Worm (Caenorhabditis elegans): ENCODE measurements around the gene cpf-2.

The cpf-2 gene

ce11 chrIII:13285421-13285820, 16.7 kb upstream of the cpf-2 start, which contains the start of gene F56A8.8:
TSS of gene F56A8.8 (plus strand) at chrIII:13285721.
- TF ChIP-seq flt-1 (GFP tag; IDR thresholded peaks at IDR 0.05) (no peak), hnd-1 (tag; optimal IDR thresholded peaks at IDR 0.05) (no peak), pes-1 (GFP tag; IDR thresholded peaks at IDR 0.05) (no peak), ets-7 (tag; optimal IDR thresholded peaks at IDR 0.05) (no peak), tbx-11 (GFP tag; IDR thresholded peaks at IDR 0.05) (no peak), aly-1 (tag; optimal IDR thresholded peaks at IDR 0.05) (no peak), hmbx-1 (tag; optimal IDR thresholded peaks at IDR 0.05) (no peak), ceh-13 (GFP tag; optimal IDR thresholded peaks at IDR 0.05) (no peak), hmg-4 (GFP tag; optimal IDR thresholded peaks at IDR 0.05) (no peak), scrt-1 (GFP tag; IDR thresholded peaks at IDR 0.05) (no peak), sea-1 (GFP tag; conservative IDR thresholded peaks at IDR 0.05) (no peak), ama-1 (optimal IDR thresholded peaks at IDR 0.05) (no peak), B0310.2 (tag; optimal IDR thresholded peaks at IDR 0.05) (no peak), tra-4 (tag; optimal IDR thresholded peaks at IDR 0.05) (no peak), ceh-36 (tag; optimal IDR thresholded peaks at IDR 0.05) (no peak)

- TF ChIP-seq ets-7 (tag; optimal IDR thresholded peaks at IDR 0.05) (no peak), F13C5.2 (tag; optimal IDR thresholded peaks at IDR 0.05) (no peak), pes-1 (GFP tag; IDR thresholded peaks at IDR 0.05) (no peak), ceh-36 (tag; optimal IDR thresholded peaks at IDR 0.05) (no peak), hmg-4 (GFP tag; optimal IDR thresholded peaks at IDR 0.05) (no peak), ceh-13 (GFP tag; optimal IDR thresholded peaks at IDR 0.05) (no peak), scrt-1 (GFP tag; IDR thresholded peaks at IDR 0.05) (no peak), B0310.2 (tag; optimal IDR thresholded peaks at IDR 0.05) (no peak), tbx-37 (GFP tag; conservative IDR thresholded peaks at IDR 0.05) (no peak), sea-1 (GFP tag; conservative IDR thresholded peaks at IDR 0.05) (no peak), aly-1 (tag; optimal IDR thresholded peaks at IDR 0.05) (no peak), flt-1 (GFP tag; IDR thresholded peaks at IDR 0.05) (no peak), ama-1 (optimal IDR thresholded peaks at IDR 0.05) (no peak), tbx-11 (GFP tag; IDR thresholded peaks at IDR 0.05) (no peak)
Observed at ce11 chrIII:13277881-13278500, 9.3 kb upstream of the cpf-2 start.

ce11 chrIII:13276958-13277357, 8.3 kb upstream of the cpf-2 start, which contains the start of gene unc-64:
TSS of gene unc-64 (plus strand) at chrIII:13277258.
- TF ChIP-seq tbx-11 (GFP tag; IDR thresholded peaks at IDR 0.05) (no peak), aly-1 (tag; optimal IDR thresholded peaks at IDR 0.05) (no peak), sea-1 (GFP tag; conservative IDR thresholded peaks at IDR 0.05) (no peak), pes-1 (GFP tag; IDR thresholded peaks at IDR 0.05) (no peak), hmbx-1 (tag; optimal IDR thresholded peaks at IDR 0.05) (no peak), scrt-1 (GFP tag; IDR thresholded peaks at IDR 0.05) (no peak), hmg-4 (GFP tag; optimal IDR thresholded peaks at IDR 0.05) (no peak), ama-1 (optimal IDR thresholded peaks at IDR 0.05) (no peak), ets-7 (tag; optimal IDR thresholded peaks at IDR 0.05) (no peak), F13C5.2 (tag; optimal IDR thresholded peaks at IDR 0.05) (no peak), ceh-36 (tag; optimal IDR thresholded peaks at IDR 0.05) (no peak)

ce11 chrIII:13275784-13276183, 7.1 kb upstream of the cpf-2 start:
- TF ChIP-seq pes-1 (GFP tag; IDR thresholded peaks at IDR 0.05) (no peak), hmg-4 (GFP tag; optimal IDR thresholded peaks at IDR 0.05) (peak; percentile 42)

ce11 chrIII:13272788-13273187, 4.1 kb upstream of the cpf-2 start:
- no peak for TF ChIP-seq B0310.2 (tag; optimal IDR thresholded peaks at IDR 0.05)
- no peak for TF ChIP-seq ceh-36 (tag; optimal IDR thresholded peaks at IDR 0.05)
- no peak for TF ChIP-seq flt-1 (GFP tag; IDR thresholded peaks at IDR 0.05)
- no peak for TF ChIP-seq scrt-1 (GFP tag; IDR thresholded peaks at IDR 0.05)
- no peak for TF ChIP-seq sea-1 (GFP tag; conservative IDR thresholded peaks at IDR 0.05)
- TF ChIP-seq tbx-11 (GFP tag; IDR thresholded peaks at IDR 0.05) = no peak
- TF ChIP-seq ama-1 (optimal IDR thresholded peaks at IDR 0.05) = no peak
- no peak for TF ChIP-seq hmbx-1 (tag; optimal IDR thresholded peaks at IDR 0.05)
- no peak for TF ChIP-seq F13C5.2 (tag; optimal IDR thresholded peaks at IDR 0.05)
- no peak for TF ChIP-seq aly-1 (tag; optimal IDR thresholded peaks at IDR 0.05)
- no peak for TF ChIP-seq pes-1 (GFP tag; IDR thresholded peaks at IDR 0.05)
- TF ChIP-seq ceh-13 (GFP tag; optimal IDR thresholded peaks at IDR 0.05) = no peak
- TF ChIP-seq tbx-37 (GFP tag; conservative IDR thresholded peaks at IDR 0.05) = no peak
- no peak for TF ChIP-seq ets-7 (tag; optimal IDR thresholded peaks at IDR 0.05)
- no peak for TF ChIP-seq hnd-1 (tag; optimal IDR thresholded peaks at IDR 0.05)

- TF ChIP-seq ceh-13 (GFP tag; optimal IDR thresholded peaks at IDR 0.05) = no peak
- no peak for TF ChIP-seq tra-4 (tag; optimal IDR thresholded peaks at IDR 0.05)
- no peak for TF ChIP-seq aly-1 (tag; optimal IDR thresholded peaks at IDR 0.05)
- no peak for TF ChIP-seq hmg-4 (GFP tag; optimal IDR thresholded peaks at IDR 0.05)
- TF ChIP-seq tbx-11 (GFP tag; IDR thresholded peaks at IDR 0.05) = no peak
- TF ChIP-seq sea-1 (GFP tag; conservative IDR thresholded peaks at IDR 0.05) = no peak
- TF ChIP-seq ceh-36 (tag; optimal IDR thresholded peaks at IDR 0.05) = no peak
Observed at ce11 chrIII:13272227-13272626, 3.5 kb upstream of the cpf-2 start.

- TF ChIP-seq aly-1 (tag; optimal IDR thresholded peaks at IDR 0.05) (no peak), ceh-13 (GFP tag; optimal IDR thresholded peaks at IDR 0.05) (no peak), tbx-11 (GFP tag; IDR thresholded peaks at IDR 0.05) (no peak), hnd-1 (tag; optimal IDR thresholded peaks at IDR 0.05) (no peak), hmbx-1 (tag; optimal IDR thresholded peaks at IDR 0.05) (no peak), B0310.2 (tag; optimal IDR thresholded peaks at IDR 0.05) (no peak), ceh-36 (tag; optimal IDR thresholded peaks at IDR 0.05) (no peak), ets-7 (tag; optimal IDR thresholded peaks at IDR 0.05) (no peak), tra-4 (tag; optimal IDR thresholded peaks at IDR 0.05) (no peak), pes-1 (GFP tag; IDR thresholded peaks at IDR 0.05) (no peak), scrt-1 (GFP tag; IDR thresholded peaks at IDR 0.05) (no peak), F13C5.2 (tag; optimal IDR thresholded peaks at IDR 0.05) (no peak), hmg-4 (GFP tag; optimal IDR thresholded peaks at IDR 0.05) (no peak), sea-1 (GFP tag; conservative IDR thresholded peaks at IDR 0.05) (no peak), flt-1 (GFP tag; IDR thresholded peaks at IDR 0.05) (no peak)
Observed at ce11 chrIII:13270896-13271295, 2.2 kb upstream of the cpf-2 start.

Measured in whole organism, early embryonic.